Fruit fly (Drosophila melanogaster) whole organism, wandering third instar larva: ENCODE results near the gene shop.

Experiments
- CrebA ChIP-seq: fragments of 200-800 bp; sonication (Bioruptor generic); optimal IDR thresholded peaks from 2 replicates; lab custom pipeline; 2016; ENCODE audit warnings: missing biosample characterization, mild to moderate bottlenecking, missing genetic modification characterization, borderline replicate concordance
- Dfd ChIP-seq: fragments of >200 bp; optimal IDR thresholded peaks from 2 replicates; lab custom pipeline; 2017; ENCODE audit warnings: missing biosample characterization, missing genetic modification characterization
- HLH106 ChIP-seq: fragments of 200-800 bp; optimal IDR thresholded peaks from 3 replicates; lab custom pipeline; 2019; ENCODE audit warnings: missing biosample characterization, mild to moderate bottlenecking, missing genetic modification characterization, moderate library complexity
- Hnf4 ChIP-seq: fragments of 200-800 bp; sonication (Bioruptor generic); optimal IDR thresholded peaks from 2 replicates; lab custom pipeline; 2016; ENCODE audit warnings: missing biosample characterization, mild to moderate bottlenecking, missing genetic modification characterization
- OdsH ChIP-seq: fragments of 200-800 bp; sonication (Bioruptor generic); optimal IDR thresholded peaks from 2 replicates; lab custom pipeline; 2016; ENCODE audit warnings: missing biosample characterization, mild to moderate bottlenecking, missing genetic modification characterization
- Rel ChIP-seq, 2 experiments: fragments of 200-800 bp; sonication (Bioruptor generic) in 1 of 2; optimal IDR thresholded peaks; 2 replicates in 1 of 2; 3 replicates in 1 of 2; lab custom pipeline; 2016 to 2019; ENCODE audit warnings: mild to moderate bottlenecking in 2 of 2, missing biosample characterization in 2 of 2, missing genetic modification characterization in 2 of 2, moderate library complexity in 1 of 2
- Sp1 ChIP-seq: fragments of 200-800 bp; sonication (Bioruptor generic); optimal IDR thresholded peaks from 3 replicates; lab custom pipeline; 2019; ENCODE audit warnings: missing biosample characterization, mild to moderate bottlenecking, missing genetic modification characterization, moderate library complexity
- br ChIP-seq: fragments of 200-800 bp; sonication (Bioruptor generic); optimal IDR thresholded peaks from 2 replicates; lab custom pipeline; 2016; ENCODE audit warnings: missing biosample characterization, missing genetic modification characterization
- dmrt93B ChIP-seq: fragments of 200-800 bp; sonication (Bioruptor generic); optimal IDR thresholded peaks from 2 replicates; lab custom pipeline; 2018; ENCODE audit warnings: missing biosample characterization, mild to moderate bottlenecking, missing genetic modification characterization
- ey ChIP-seq: fragments of 200-800 bp; sonication (Bioruptor generic); optimal IDR thresholded peaks from 2 replicates; lab custom pipeline; 2016; ENCODE audit warnings: missing biosample characterization, missing genetic modification characterization
- jim ChIP-seq: fragments of 175-275, 200-325 bp; sonication (Bioruptor generic); optimal IDR thresholded peaks from 2 replicates; lab custom pipeline; 2016; ENCODE audit warnings: missing biosample characterization, mild to moderate bottlenecking, missing genetic modification characterization
- usp ChIP-seq: fragments of >200 bp; optimal IDR thresholded peaks from 2 replicates; lab custom pipeline; 2017; ENCODE audit warnings: missing biosample characterization, missing genetic modification characterization

- TF ChIP-seq usp (no peak), CrebA (GFP tag; lab: Kevin White, UChicago) (no peak), OdsH (GFP tag; lab: Kevin White, UChicago) (peak; percentile 56), Dfd (no peak), dmrt93B (no peak), ey (GFP tag; lab: Kevin White, UChicago) (peak; percentile 64), Rel (GFP tag; optimal IDR thresholded peaks at IDR 0.05; lab: Kevin White, UChicago) (no peak), Rel (tag; optimal IDR thresholded peaks at IDR 0.05; lab: Kevin White, UChicago) (no peak), Hnf4 (GFP tag; lab: Kevin White, UChicago) (no peak), jim (GFP tag; lab: Kevin White, UChicago) (no peak), Sp1 (GFP tag; lab: Kevin White, UChicago) (peak; percentile 60), HLH106 (tag; lab: Kevin White, UChicago) (peak; percentile 39), br (GFP tag; lab: Kevin White, UChicago) (peak; percentile 64)
Measured at dm6 chrX:18869489-18870132, 21.2 kb upstream of the shop start.
